Worm (Caenorhabditis elegans): ENCODE results near the gene C08B11.9.

The C08B11.9 gene

ce11 chrII:8037863-8038262, at the start of gene C08B11.9:
Gene C08B11.9, minus strand, starts transcription at chrII:8038169.
- TF ChIP-seq ztf-23 (GFP tag; IDR thresholded peaks at IDR 0.05) (no peak), med-1 (GFP tag; optimal IDR thresholded peaks at IDR 0.05; ENCODE audit: insufficient read depth) (no peak), ref-1 (GFP tag; conservative IDR thresholded peaks at IDR 0.05) (no peak), T22C8.4 (GFP tag; IDR thresholded peaks at IDR 0.05) (no peak), klf-2 (GFP tag; conservative IDR thresholded peaks at IDR 0.05) (no peak), ztf-29 (GFP tag; IDR thresholded peaks at IDR 0.05) (no peak)

- TF ChIP-seq ztf-29 (GFP tag; IDR thresholded peaks at IDR 0.05) (no peak), T22C8.4 (GFP tag; IDR thresholded peaks at IDR 0.05) (no peak), flt-1 (GFP tag; IDR thresholded peaks at IDR 0.05) (no peak), klf-2 (GFP tag; conservative IDR thresholded peaks at IDR 0.05) (no peak), tab-1 (GFP tag; IDR thresholded peaks at IDR 0.05) (no peak), cog-1 (tag; optimal IDR thresholded peaks at IDR 0.05) (no peak), ztf-23 (GFP tag; IDR thresholded peaks at IDR 0.05) (no peak), ref-1 (GFP tag; conservative IDR thresholded peaks at IDR 0.05) (no peak), med-1 (GFP tag; optimal IDR thresholded peaks at IDR 0.05; ENCODE audit: insufficient read depth) (no peak)
These were observed 48.8 kb upstream of the C08B11.9 start, which contains the start of gene K02C4.3 for ce11 chrII:8086803-8087202. Gene K02C4.3, minus strand, starts transcription at chrII:8086853.

DNA sequence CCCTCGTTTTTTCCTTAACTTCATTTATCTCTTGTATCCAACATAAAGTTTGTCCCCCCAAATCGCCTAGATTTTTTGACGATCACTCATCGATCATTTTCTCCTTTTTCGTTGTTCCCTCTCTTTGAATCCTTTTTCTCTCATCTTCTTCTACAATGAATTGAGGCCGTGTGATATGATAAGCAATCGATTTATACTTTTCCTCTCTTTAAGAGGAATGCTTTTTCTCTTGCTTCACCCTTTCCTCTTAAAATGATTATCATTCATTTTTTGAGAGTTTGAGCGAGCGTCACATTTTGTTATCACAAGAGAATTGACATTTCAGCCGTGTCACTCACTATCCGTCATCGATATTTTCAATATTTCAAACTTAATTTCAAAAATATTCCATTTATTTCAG, 40.1 kb upstream of the C08B11.9 start, which contains the start of gene K02C4.5:
K02C4.5 (plus strand) TSS at position 395 of the 400 bp plus-strand sequence.
- TF ChIP-seq ref-1 (GFP tag; conservative IDR thresholded peaks at IDR 0.05) (no peak), tab-1 (GFP tag; IDR thresholded peaks at IDR 0.05) (no peak), T22C8.4 (GFP tag; IDR thresholded peaks at IDR 0.05) (no peak), klf-2 (GFP tag; conservative IDR thresholded peaks at IDR 0.05) (no peak), med-1 (GFP tag; optimal IDR thresholded peaks at IDR 0.05; ENCODE audit: insufficient read depth) (no peak)

DNA sequence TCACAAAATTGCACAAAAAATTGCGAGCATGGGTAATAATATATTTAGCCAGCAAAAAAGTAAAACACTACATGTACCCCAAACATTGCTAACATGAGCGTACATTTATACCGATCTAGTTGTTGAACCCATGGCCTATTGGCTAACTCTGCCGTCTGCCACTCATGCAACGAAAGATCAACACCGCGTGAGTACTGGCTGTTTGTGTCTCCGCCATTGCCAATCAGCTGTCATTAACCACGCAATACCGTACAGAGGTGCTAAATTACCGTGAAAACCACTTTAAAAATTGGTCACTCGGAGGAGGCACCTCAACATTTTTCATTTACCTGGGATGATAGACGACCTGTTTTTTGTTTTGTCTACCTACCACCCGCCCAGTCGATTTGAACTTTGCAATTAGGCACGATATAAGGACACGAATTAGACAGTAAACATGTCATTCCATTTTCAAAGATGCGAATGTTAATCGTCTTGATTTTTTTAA, 37.4 kb upstream of the C08B11.9 start, which contains the start of gene K02C4.2:
K02C4.2 (plus strand) TSS at position 437 of the 487 bp plus-strand sequence.
- TF ChIP-seq ztf-29 (GFP tag; IDR thresholded peaks at IDR 0.05) (peak; percentile 80), ref-1 (GFP tag; conservative IDR thresholded peaks at IDR 0.05) (peak; percentile 68), ztf-23 (GFP tag; IDR thresholded peaks at IDR 0.05) (peak; percentile 60; the same call in 1 of the 2 replicates), cog-1 (tag; optimal IDR thresholded peaks at IDR 0.05) (peak; percentile 47), flt-1 (GFP tag; IDR thresholded peaks at IDR 0.05) (peak; percentile 93), tab-1 (GFP tag; IDR thresholded peaks at IDR 0.05) (peak; percentile 84), med-1 (GFP tag; optimal IDR thresholded peaks at IDR 0.05; ENCODE audit: insufficient read depth) (peak; percentile 44), T22C8.4 (GFP tag; IDR thresholded peaks at IDR 0.05) (peak; percentile 71), klf-2 (GFP tag; conservative IDR thresholded peaks at IDR 0.05) (peak; percentile 44; the same call in 1 of the 2 replicates)

DNA sequence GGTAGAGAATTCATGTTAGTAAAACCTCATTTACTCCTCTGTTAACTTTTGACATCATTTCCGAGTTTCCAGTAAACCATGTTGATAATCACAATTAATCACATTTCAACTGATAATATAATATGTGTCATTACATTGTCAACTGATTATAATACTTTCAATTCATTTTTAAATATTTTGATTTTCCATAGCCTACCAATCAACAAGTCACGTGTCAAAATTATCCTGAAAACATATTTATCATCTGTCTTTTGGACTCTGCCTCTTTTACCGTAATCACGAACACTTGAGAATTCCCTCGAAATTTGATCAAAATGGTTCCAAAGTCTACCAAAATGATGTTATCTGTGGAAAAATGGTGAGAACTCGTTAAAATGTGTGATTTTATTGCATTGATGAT, 36.1 kb upstream of the C08B11.9 start:
- TF ChIP-seq ref-1 (GFP tag; conservative IDR thresholded peaks at IDR 0.05) = no peak
- TF ChIP-seq flt-1 (GFP tag; IDR thresholded peaks at IDR 0.05) = no peak
- TF ChIP-seq med-1 (GFP tag; optimal IDR thresholded peaks at IDR 0.05; ENCODE audit: insufficient read depth) = no peak
- TF ChIP-seq T22C8.4 (GFP tag; IDR thresholded peaks at IDR 0.05) = no peak

DNA sequence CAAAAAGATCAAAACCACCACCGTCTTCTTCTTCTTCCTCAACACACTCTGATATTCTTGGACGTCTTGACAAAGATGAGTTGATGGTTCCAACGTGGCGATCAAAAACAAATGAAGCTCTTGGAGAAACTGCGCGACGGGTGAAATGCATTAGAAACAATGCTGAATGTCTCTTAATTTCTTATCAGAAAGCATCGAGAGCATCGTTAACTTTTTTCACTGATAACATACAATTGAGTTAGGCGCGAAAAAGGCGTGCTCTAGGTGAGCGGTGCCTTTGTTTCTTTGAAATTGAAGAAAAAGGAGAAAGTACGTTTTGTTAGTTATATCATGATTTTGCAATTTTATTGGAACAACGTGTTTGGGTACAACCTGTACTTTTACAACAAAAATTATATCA, 35.3 kb upstream of the C08B11.9 start, which contains the start of gene gpcp-2:
gpcp-2 (minus strand) TSS at position 153 of the 400 bp plus-strand sequence.
- no peak for TF ChIP-seq ztf-29 (GFP tag; IDR thresholded peaks at IDR 0.05)
- no peak for TF ChIP-seq ztf-23 (GFP tag; IDR thresholded peaks at IDR 0.05)
- no peak for TF ChIP-seq ref-1 (GFP tag; conservative IDR thresholded peaks at IDR 0.05)
- TF ChIP-seq klf-2 (GFP tag; conservative IDR thresholded peaks at IDR 0.05) = no peak
- no peak for TF ChIP-seq flt-1 (GFP tag; IDR thresholded peaks at IDR 0.05)
- TF ChIP-seq T22C8.4 (GFP tag; IDR thresholded peaks at IDR 0.05) = no peak
- no peak for TF ChIP-seq med-1 (GFP tag; optimal IDR thresholded peaks at IDR 0.05; ENCODE audit: insufficient read depth)
- no peak for TF ChIP-seq cog-1 (tag; optimal IDR thresholded peaks at IDR 0.05)
- no peak for TF ChIP-seq tab-1 (GFP tag; IDR thresholded peaks at IDR 0.05)

ce11 chrII:8071801-8072544, 34.0 kb upstream of the C08B11.9 start:
- TF ChIP-seq cog-1 (tag; optimal IDR thresholded peaks at IDR 0.05) = peak; percentile 28
- no peak for TF ChIP-seq ztf-23 (GFP tag; IDR thresholded peaks at IDR 0.05)
- TF ChIP-seq T22C8.4 (GFP tag; IDR thresholded peaks at IDR 0.05) = no peak
- TF ChIP-seq ztf-29 (GFP tag; IDR thresholded peaks at IDR 0.05) = no peak
- no peak for TF ChIP-seq ref-1 (GFP tag; conservative IDR thresholded peaks at IDR 0.05)
- no peak for TF ChIP-seq med-1 (GFP tag; optimal IDR thresholded peaks at IDR 0.05; ENCODE audit: insufficient read depth)
- TF ChIP-seq klf-2 (GFP tag; conservative IDR thresholded peaks at IDR 0.05) = no peak
- TF ChIP-seq flt-1 (GFP tag; IDR thresholded peaks at IDR 0.05) = no peak

- no peak for TF ChIP-seq klf-2 (GFP tag; conservative IDR thresholded peaks at IDR 0.05)
- no peak for TF ChIP-seq ztf-23 (GFP tag; IDR thresholded peaks at IDR 0.05)
- no peak for TF ChIP-seq tab-1 (GFP tag; IDR thresholded peaks at IDR 0.05)
- no peak for TF ChIP-seq ztf-29 (GFP tag; IDR thresholded peaks at IDR 0.05)
- no peak for TF ChIP-seq T22C8.4 (GFP tag; IDR thresholded peaks at IDR 0.05)
- TF ChIP-seq cog-1 (tag; optimal IDR thresholded peaks at IDR 0.05) = no peak
- TF ChIP-seq med-1 (GFP tag; optimal IDR thresholded peaks at IDR 0.05; ENCODE audit: insufficient read depth) = no peak
- TF ChIP-seq ref-1 (GFP tag; conservative IDR thresholded peaks at IDR 0.05) = no peak
- TF ChIP-seq flt-1 (GFP tag; IDR thresholded peaks at IDR 0.05) = no peak
These were observed 33.1 kb upstream of the C08B11.9 start for ce11 chrII:8071012-8071625.

ce11 chrII:8065985-8066384, 28.0 kb upstream of the C08B11.9 start, which contains the start of gene pdha-1:
Gene pdha-1, plus strand, starts transcription at chrII:8066285.
- TF ChIP-seq ztf-23 (GFP tag; IDR thresholded peaks at IDR 0.05) = no peak
- no peak for TF ChIP-seq ztf-29 (GFP tag; IDR thresholded peaks at IDR 0.05)
- no peak for TF ChIP-seq klf-2 (GFP tag; conservative IDR thresholded peaks at IDR 0.05)
- TF ChIP-seq cog-1 (tag; optimal IDR thresholded peaks at IDR 0.05) = no peak
- TF ChIP-seq ref-1 (GFP tag; conservative IDR thresholded peaks at IDR 0.05) = no peak
- TF ChIP-seq T22C8.4 (GFP tag; IDR thresholded peaks at IDR 0.05) = no peak
- no peak for TF ChIP-seq tab-1 (GFP tag; IDR thresholded peaks at IDR 0.05)
- no peak for TF ChIP-seq med-1 (GFP tag; optimal IDR thresholded peaks at IDR 0.05; ENCODE audit: insufficient read depth)
- no peak for TF ChIP-seq flt-1 (GFP tag; IDR thresholded peaks at IDR 0.05)
